Worm (Caenorhabditis elegans): ENCODE data around the gene B0212.3.

DNA sequence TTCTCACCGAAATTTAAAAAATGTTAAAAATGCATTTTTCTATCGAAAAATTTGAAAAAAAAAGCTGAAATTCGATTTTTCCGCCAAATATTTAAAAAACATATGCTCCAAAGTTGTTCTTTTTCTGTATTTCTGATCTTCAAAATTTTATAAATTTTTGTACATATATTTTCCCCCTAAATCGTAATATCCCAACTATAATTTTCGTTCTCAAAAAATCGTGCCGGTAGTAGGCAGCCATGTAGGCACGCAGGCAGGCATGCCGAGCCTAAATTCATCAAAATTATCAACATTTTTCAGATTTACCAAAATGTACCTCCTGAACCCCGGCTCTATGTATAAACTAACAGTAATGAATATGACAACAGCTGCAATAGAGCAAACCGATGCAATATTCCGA is 24.9 kb downstream of the B0212.3 start, which contains the start of gene sre-5:
- no peak for TF ChIP-seq zag-1 (tag; optimal IDR thresholded peaks at IDR 0.05)
- TF ChIP-seq nhr-77 (tag; optimal IDR thresholded peaks at IDR 0.05), result no peak
- no peak for TF ChIP-seq egl-27 (tag; optimal IDR thresholded peaks at IDR 0.05)
- TF ChIP-seq ztf-11 (tag; optimal IDR thresholded peaks at IDR 0.05), result no peak
- TF ChIP-seq snpc-4 (tag; optimal IDR thresholded peaks at IDR 0.05), result no peak
- no peak for TF ChIP-seq elt-2 (tag; optimal IDR thresholded peaks at IDR 0.05)
- TF ChIP-seq ztf-4 (tag; optimal IDR thresholded peaks at IDR 0.05), result no peak
- TF ChIP-seq unc-62 (GFP tag; optimal IDR thresholded peaks at IDR 0.05), result no peak
- no peak for TF ChIP-seq nhr-12 (tag; optimal IDR thresholded peaks at IDR 0.05)
- no peak for TF ChIP-seq lin-39 (tag; optimal IDR thresholded peaks at IDR 0.05)

All from whole organism, L3 larva.